Worm (Caenorhabditis elegans): ENCODE measurements around the gene Y40A1A.3.

- TF ChIP-seq him-1 (tag; optimal IDR thresholded peaks at IDR 0.05) (no peak), W03F9.2 (tag; optimal IDR thresholded peaks at IDR 0.05) (no peak), dao-5 (tag; optimal IDR thresholded peaks at IDR 0.05) (no peak)
These were observed 28.3 kb downstream of the Y40A1A.3 start, which contains the start of gene str-79 for ce11 chrX:1969575-1969974.

All from whole organism, L4/young adult.